Fruit fly (Drosophila melanogaster): ENCODE measurements around the gene CG7330.

DNA sequence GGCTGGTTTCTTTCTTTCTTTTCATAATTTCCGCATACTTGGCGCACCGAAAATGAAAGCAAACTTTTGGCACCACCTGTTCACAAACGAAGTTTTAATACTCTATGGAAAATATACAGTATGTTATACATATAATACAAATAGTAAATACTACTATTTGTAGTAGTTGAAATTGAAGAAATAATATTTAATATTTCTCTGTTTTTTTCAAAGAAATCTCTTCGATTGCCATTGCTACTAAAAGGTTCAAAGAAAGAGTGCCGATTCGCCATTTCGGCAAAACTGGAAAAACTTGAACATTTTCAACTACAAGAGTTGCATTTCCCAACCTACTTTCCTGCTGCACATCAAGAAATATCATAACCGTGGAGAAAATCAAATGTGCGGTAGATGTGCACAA lies 1.9 kb upstream of the CG7330 start:
- no peak for TF ChIP-seq vri (GFP tag; optimal IDR thresholded peaks at IDR 0.05)
- no peak for TF ChIP-seq CG6792 (GFP tag; optimal IDR thresholded peaks at IDR 0.05)
- TF ChIP-seq CG11762 (GFP tag; optimal IDR thresholded peaks at IDR 0.05; ENCODE audit: insufficient read depth): no peak
- TF ChIP-seq esn (GFP tag; optimal IDR thresholded peaks at IDR 0.05): no peak
- no peak for TF ChIP-seq fd59A (GFP tag; optimal IDR thresholded peaks at IDR 0.05)
- TF ChIP-seq Sox102F (GFP tag; optimal IDR thresholded peaks at IDR 0.05): no peak
- no peak for TF ChIP-seq Hr39 (GFP tag; optimal IDR thresholded peaks at IDR 0.05)
- TF ChIP-seq CG8319 (GFP tag; optimal IDR thresholded peaks at IDR 0.05): no peak
- no peak for TF ChIP-seq CG6808 (GFP tag; optimal IDR thresholded peaks at IDR 0.05)
- TF ChIP-seq CG10631 (GFP tag; optimal IDR thresholded peaks at IDR 0.05): no peak
